Worm (Caenorhabditis elegans) whole organism, young adult: Measurements from ENCODE around the gene K07C5.9.

Source experiments
- B0035.1 ChIP-seq: sonication (generic microtip); optimal IDR thresholded peaks from 2 replicates; lab custom pipeline; 2016; ENCODE audit warnings: missing genetic modification characterization, mild to moderate bottlenecking, missing compliant biosample characterization, missing genotype, missing genetic modification reagents
- C17E4.6 ChIP-seq: fragments of 200-800 bp; sonication (Bioruptor generic); IDR thresholded peaks from 2 replicates; pipeline ENCODE4 v1.3.6; 2022; ENCODE audit warnings: missing genetic modification reagents, missing genetic modification characterization, missing compliant biosample characterization
- F23B12.7 ChIP-seq: sonication (generic microtip); optimal IDR thresholded peaks from 2 replicates; lab custom pipeline; 2017; ENCODE audit warnings: missing genetic modification characterization, mild to moderate bottlenecking, missing compliant biosample characterization, antibody characterized with exemption, moderate library complexity; ENCODE audit not compliant: insufficient read depth
- F37B4.10 ChIP-seq: fragments of 200-800 bp; sonication (Bioruptor generic); IDR thresholded peaks from 2 replicates; pipeline ENCODE4 v1.3.6; 2022; ENCODE audit warnings: missing genetic modification characterization, missing compliant biosample characterization
- F39B2.1 ChIP-seq: fragments of 200-800 bp; sonication (Bioruptor generic); IDR thresholded peaks from 2 replicates; pipeline ENCODE4 v1.3.6; 2022; ENCODE audit warnings: missing genetic modification reagents, missing genetic modification characterization, missing compliant biosample characterization
- K12H6.12 ChIP-seq: fragments of 200-800 bp; sonication (Bioruptor generic); optimal IDR thresholded peaks from 2 replicates; lab custom pipeline; 2018; ENCODE audit warnings: mild to moderate bottlenecking, missing genetic modification characterization, missing compliant biosample characterization
- Y67H2A.10 ChIP-seq: fragments of 200-800 bp; sonication (Bioruptor generic); conservative IDR thresholded peaks from 2 replicates; pipeline ENCODE4 v1.3.6; 2022; ENCODE audit warnings: missing genetic modification reagents, missing genetic modification characterization, missing compliant biosample characterization
- ZK185.1 ChIP-seq: sonication (generic microtip); optimal IDR thresholded peaks from 2 replicates; lab custom pipeline; 2016; ENCODE audit warnings: mild to moderate bottlenecking, missing genetic modification characterization, missing compliant biosample characterization; ENCODE audit not compliant: poor library complexity, severe bottlenecking
- attf-3 ChIP-seq: fragments of 200-800 bp; sonication (Bioruptor generic); conservative IDR thresholded peaks from 2 replicates; pipeline ENCODE4 v1.3.6; 2022; ENCODE audit warnings: missing genetic modification reagents, missing genetic modification characterization, missing compliant biosample characterization
- attf-6 ChIP-seq: fragments of 200-800 bp; sonication (Bioruptor generic); IDR thresholded peaks from 2 replicates; pipeline ENCODE4 v1.3.6; 2022; ENCODE audit warnings: missing genetic modification reagents, missing genetic modification characterization, missing compliant biosample characterization
- cebp-2 ChIP-seq: fragments of 200-800 bp; sonication (Bioruptor generic); IDR thresholded peaks from 2 replicates; pipeline ENCODE4 v1.3.6; 2022; ENCODE audit warnings: missing genetic modification characterization, missing compliant biosample characterization
- ceh-58 ChIP-seq: fragments of 200-800 bp; sonication (Bioruptor generic); IDR thresholded peaks from 2 replicates; pipeline ENCODE4 v1.3.6; 2022; ENCODE audit warnings: missing genetic modification characterization, missing compliant biosample characterization
- dpl-1 ChIP-seq: fragments of 150-350 bp; optimal IDR thresholded peaks from 2 replicates; lab custom pipeline; 2014; ENCODE audit warnings: missing biosample characterization, missing genetic modification reagents, missing genetic modification characterization
- egl-18 ChIP-seq: fragments of 200-800 bp; sonication (Bioruptor generic); IDR thresholded peaks from 2 replicates; pipeline ENCODE4 v1.3.6; 2022; ENCODE audit warnings: missing genetic modification reagents, missing genetic modification characterization, missing compliant biosample characterization
- hsf-1 ChIP-seq: fragments of 200-800 bp; sonication (Bioruptor generic); IDR thresholded peaks from 2 replicates; pipeline ENCODE4 v1.3.6; 2022; ENCODE audit warnings: missing genetic modification reagents, missing genetic modification characterization, missing compliant biosample characterization
- lsy-27 ChIP-seq: sonication (generic microtip); optimal IDR thresholded peaks from 2 replicates; lab custom pipeline; 2017; ENCODE audit warnings: missing genetic modification characterization, mild to moderate bottlenecking, missing compliant biosample characterization, antibody characterized with exemption, missing genotype, borderline replicate concordance; ENCODE audit not compliant: insufficient read depth

K07C5.9 gene

ce11 chrV:10314371-10314770, 35.6 kb downstream of the K07C5.9 start, which contains the start of gene trx-2:
Gene trx-2, plus strand, starts transcription at chrV:10314671.
- TF ChIP-seq Y67H2A.10 (no peak), K12H6.12 (tag; lab: Kevin White, UChicago) (no peak), F23B12.7 (no peak), lsy-27 (tag; lab: Kevin White, UChicago) (no peak), cebp-2 (GFP tag; lab: Robert Waterston, UW) (no peak), egl-18 (GFP tag; lab: Robert Waterston, UW) (no peak), attf-6 (GFP tag; lab: Robert Waterston, UW) (no peak)

- TF ChIP-seq dpl-1 = no peak
- TF ChIP-seq C17E4.6 (GFP tag; lab: Robert Waterston, UW) = no peak
Measured at ce11 chrV:10313953-10314352, 36.0 kb downstream of the K07C5.9 start, which contains the start of gene gcy-6. Gene gcy-6, minus strand, starts transcription at chrV:10314053.

ce11 chrV:10307283-10307682, 42.7 kb downstream of the K07C5.9 start, which contains the start of gene che-12:
Gene che-12, minus strand, starts transcription at chrV:10307383.
- TF ChIP-seq B0035.1 (tag; lab: Kevin White, UChicago) (no peak), F37B4.10 (no peak), ZK185.1 (tag; lab: Kevin White, UChicago) (no peak), hsf-1 (GFP tag; lab: Robert Waterston, UW) (no peak)

ce11 chrV:10297099-10297498, 52.9 kb downstream of the K07C5.9 start, which contains the start of gene B0024.4:
Gene B0024.4, plus strand, starts transcription at chrV:10297399.
- no peak for TF ChIP-seq lsy-27 (tag; lab: Kevin White, UChicago)
- TF ChIP-seq attf-3 (GFP tag; lab: Robert Waterston, UW) = no peak
- no peak for TF ChIP-seq F39B2.1
- no peak for TF ChIP-seq ceh-58 (GFP tag; lab: Robert Waterston, UW)
- TF ChIP-seq ZK185.1 (tag; lab: Kevin White, UChicago) = no peak
- TF ChIP-seq, all 124 proteins: peak for 0
